Worm (Caenorhabditis elegans) whole organism, L2 larva: ENCODE measurements around the gene pdi-2.
A peak's percentile ranks its signal among the peaks of the same experiment; 100 is the strongest.

Experiments used
- ceh-16 ChIP-seq: fragments of 150-350 bp; optimal IDR thresholded peaks from 2 replicates; lab custom pipeline; 2014; ENCODE audit warnings: missing biosample characterization, missing genetic modification characterization
- crh-2 ChIP-seq: sonication (generic microtip); optimal IDR thresholded peaks from 2 replicates; lab custom pipeline; 2017; ENCODE audit warnings: missing biosample characterization, missing genetic modification characterization
- lin-13 ChIP-seq: fragments of 150-350 bp; optimal IDR thresholded peaks from 2 replicates; lab custom pipeline; 2014; ENCODE audit warnings: missing biosample characterization, missing genetic modification reagents, missing genetic modification characterization
- nhr-11 ChIP-seq: fragments of 150-350 bp; optimal IDR thresholded peaks from 2 replicates; lab custom pipeline; 2014; ENCODE audit warnings: missing biosample characterization, missing genetic modification characterization
- nhr-6 ChIP-seq: fragments of 150-350 bp; optimal IDR thresholded peaks from 2 replicates; lab custom pipeline; 2014; ENCODE audit warnings: missing biosample characterization, missing genetic modification characterization
- unc-62 ChIP-seq: fragments of 150-350 bp; optimal IDR thresholded peaks from 2 replicates; lab custom pipeline; 2014; ENCODE audit warnings: missing biosample characterization, missing genetic modification reagents, missing genetic modification characterization

- peak; percentile 76 for TF ChIP-seq lin-13 (GFP tag; lab: Kevin White, UChicago)
- no peak for TF ChIP-seq nhr-6 (tag; lab: Kevin White, UChicago)
- TF ChIP-seq nhr-11 (tag; lab: Kevin White, UChicago), result no peak
- TF ChIP-seq crh-2 (tag; lab: Kevin White, UChicago), result peak; percentile 94
- peak; percentile 89 for TF ChIP-seq ceh-16 (tag; lab: Kevin White, UChicago)
- no peak for TF ChIP-seq unc-62 (GFP tag; lab: Kevin White, UChicago)
Measured at ce11 chrX:4523887-4524350, at the start of gene pdi-2.
